Worm (Caenorhabditis elegans): ENCODE data around the gene Y53G8AL.1.

Y53G8AL.1 gene

DNA sequence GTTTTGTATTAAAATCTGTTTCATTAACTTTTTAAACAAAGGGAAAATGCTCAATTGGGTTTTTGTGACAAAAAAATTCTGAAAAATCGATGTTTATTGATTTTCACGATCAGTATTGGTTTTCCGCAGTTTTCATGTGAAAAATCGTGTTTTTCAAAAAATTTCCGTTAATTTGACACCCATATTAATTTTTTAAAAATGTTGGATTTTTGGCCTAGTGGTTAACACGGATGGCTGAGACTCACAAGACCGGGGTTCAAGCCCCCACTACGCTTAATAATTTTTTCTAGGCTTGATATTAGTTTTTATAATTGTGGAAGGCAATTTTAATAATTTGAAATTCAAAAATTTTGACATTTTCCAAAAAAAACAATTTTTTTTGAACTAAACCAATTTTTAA, 42.2 kb upstream of the Y53G8AL.1 start:
- TF ChIP-seq lsy-2 (tag; optimal IDR thresholded peaks at IDR 0.05) (no peak), elt-1 (tag; optimal IDR thresholded peaks at IDR 0.05; ENCODE audit: borderline replicate concordance, insufficient read depth) (no peak), sem-2 (GFP tag; optimal IDR thresholded peaks at IDR 0.05) (no peak), nhr-76 (tag; optimal IDR thresholded peaks at IDR 0.05) (no peak), mep-1 (tag; optimal IDR thresholded peaks at IDR 0.05) (no peak), lin-13 (tag; optimal IDR thresholded peaks at IDR 0.05) (no peak), zip-8 (tag; optimal IDR thresholded peaks at IDR 0.05) (no peak), elt-3 (tag; optimal IDR thresholded peaks at IDR 0.05) (no peak), unc-120 (tag; optimal IDR thresholded peaks at IDR 0.05; ENCODE audit: poor library complexity, severe bottlenecking) (no peak), bed-3 (GFP tag; optimal IDR thresholded peaks at IDR 0.05) (no peak), sptf-1 (tag; optimal IDR thresholded peaks at IDR 0.05) (no peak), ceh-43 (GFP tag; optimal IDR thresholded peaks at IDR 0.05) (no peak), mab-5 (tag; optimal IDR thresholded peaks at IDR 0.05) (no peak), tbx-8 (GFP tag; optimal IDR thresholded peaks at IDR 0.05) (no peak), ztf-11 (tag; optimal IDR thresholded peaks at IDR 0.05) (no peak), M03D4.4 (tag; optimal IDR thresholded peaks at IDR 0.05) (no peak), nhr-2 (tag; optimal IDR thresholded peaks at IDR 0.05) (no peak)

DNA sequence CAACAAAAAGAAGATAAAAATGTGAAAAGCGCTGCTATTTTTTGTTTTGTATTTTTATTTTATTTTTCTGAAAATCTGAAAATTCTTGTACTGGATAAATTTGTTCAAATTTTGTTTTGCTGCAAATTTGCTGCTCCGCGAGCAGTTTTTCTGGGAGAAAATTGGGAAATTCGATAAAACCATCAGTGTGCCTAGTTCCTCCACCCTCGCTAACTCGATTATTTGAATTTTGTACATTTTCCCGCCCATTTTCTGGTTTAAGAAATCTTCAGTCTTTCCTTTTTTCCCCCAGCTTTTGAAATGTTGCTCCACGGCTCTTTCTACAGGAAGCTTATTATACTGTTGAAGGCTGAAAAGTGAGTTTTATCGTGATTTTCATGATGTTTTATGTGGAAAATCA, 41.7 kb upstream of the Y53G8AL.1 start, which contains the start of gene R148.8:
Gene R148.8 (plus strand): TSS at position 301 of the 400 bp plus-strand sequence.
- TF ChIP-seq elt-1 (tag; optimal IDR thresholded peaks at IDR 0.05; ENCODE audit: borderline replicate concordance, insufficient read depth) (no peak), bed-3 (GFP tag; optimal IDR thresholded peaks at IDR 0.05) (no peak), zip-8 (tag; optimal IDR thresholded peaks at IDR 0.05) (no peak), mep-1 (tag; optimal IDR thresholded peaks at IDR 0.05) (no peak)

DNA sequence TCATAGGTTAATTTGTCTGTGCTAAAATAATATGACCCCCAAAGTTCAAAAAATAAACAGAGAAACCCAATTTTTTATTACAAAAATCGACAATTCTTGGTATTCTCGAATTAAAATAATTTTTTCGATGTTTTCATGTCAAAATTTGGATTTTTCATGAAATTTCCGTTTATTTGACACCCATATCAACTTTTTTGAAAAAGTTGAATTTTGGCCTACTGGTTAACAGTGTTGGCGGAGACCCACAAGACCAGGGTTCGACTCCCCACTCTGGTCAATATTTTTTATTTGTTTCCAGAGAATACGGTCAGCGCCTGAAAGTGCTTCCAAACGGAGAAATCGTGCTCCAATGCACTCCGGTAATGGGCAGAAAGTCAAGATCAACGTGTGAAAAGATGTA, 41.2 kb upstream of the Y53G8AL.1 start:
- TF ChIP-seq hlh-1 (tag; optimal IDR thresholded peaks at IDR 0.05) (no peak), zip-8 (tag; optimal IDR thresholded peaks at IDR 0.05) (no peak), tbx-8 (GFP tag; optimal IDR thresholded peaks at IDR 0.05) (no peak), pha-4 (tag; optimal IDR thresholded peaks at IDR 0.05) (no peak)

DNA sequence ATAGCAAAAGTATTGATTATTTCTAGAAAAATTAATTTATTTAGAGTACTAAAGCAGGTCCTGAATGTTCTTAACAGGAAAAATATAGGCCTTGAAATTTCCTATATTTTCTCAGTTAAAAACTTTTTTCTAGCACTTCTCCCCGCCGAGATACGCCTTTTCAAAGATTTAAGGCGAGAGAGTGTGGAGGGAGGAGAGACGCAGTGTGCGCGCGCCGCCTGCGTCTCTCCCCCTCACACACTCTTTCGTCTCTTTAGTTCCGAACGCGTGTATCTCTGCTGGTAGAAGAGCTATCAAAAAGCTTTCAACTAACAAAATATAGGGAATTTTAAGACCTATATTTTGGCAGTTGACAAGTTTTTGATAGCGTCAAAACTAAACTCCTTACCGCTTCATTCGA, 35.0 kb upstream of the Y53G8AL.1 start:
- TF ChIP-seq hlh-1 (tag; optimal IDR thresholded peaks at IDR 0.05) (no peak), zip-8 (tag; optimal IDR thresholded peaks at IDR 0.05) (no peak), unc-62 (GFP tag; optimal IDR thresholded peaks at IDR 0.05) (no peak), tbx-8 (GFP tag; optimal IDR thresholded peaks at IDR 0.05) (no peak), nhr-2 (tag; optimal IDR thresholded peaks at IDR 0.05) (no peak), lin-32 (GFP tag; optimal IDR thresholded peaks at IDR 0.05) (no peak), M03D4.4 (tag; optimal IDR thresholded peaks at IDR 0.05) (no peak), mab-5 (tag; optimal IDR thresholded peaks at IDR 0.05) (no peak), nhr-12 (tag; optimal IDR thresholded peaks at IDR 0.05) (no peak)

DNA sequence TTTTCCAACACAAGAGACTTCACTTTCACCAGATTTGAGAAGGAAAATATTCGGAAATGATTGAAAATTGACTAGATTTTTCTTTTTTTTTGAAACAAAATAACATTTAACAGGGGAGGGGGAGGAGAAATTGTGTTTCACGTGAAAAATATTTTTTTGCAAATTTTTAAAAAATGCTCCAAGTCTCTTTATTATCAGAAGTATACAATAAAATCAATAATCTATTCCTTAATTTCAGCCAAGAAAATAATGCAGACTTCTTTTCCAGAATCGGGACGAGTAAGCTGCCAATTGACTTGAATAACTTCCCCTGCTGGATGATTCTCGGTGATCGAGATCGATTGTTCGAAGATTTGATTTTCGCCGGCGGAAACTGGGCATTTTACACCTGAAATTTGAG, 34.6 kb upstream of the Y53G8AL.1 start, which contains the start of gene R148.7:
Gene R148.7 (minus strand): TSS at position 101 of the 400 bp plus-strand sequence.
- TF ChIP-seq ces-1 (GFP tag; optimal IDR thresholded peaks at IDR 0.05), result no peak
- no peak for TF ChIP-seq nhr-28 (tag; optimal IDR thresholded peaks at IDR 0.05)
- no peak for TF ChIP-seq unc-120 (tag; optimal IDR thresholded peaks at IDR 0.05; ENCODE audit: poor library complexity, severe bottlenecking)
- TF ChIP-seq drap-1 (GFP tag; optimal IDR thresholded peaks at IDR 0.05), result no peak
- no peak for TF ChIP-seq unc-39 (tag; optimal IDR thresholded peaks at IDR 0.05)
- no peak for TF ChIP-seq ceh-39 (tag; optimal IDR thresholded peaks at IDR 0.05)
- TF ChIP-seq elt-1 (tag; optimal IDR thresholded peaks at IDR 0.05; ENCODE audit: borderline replicate concordance, insufficient read depth), result no peak
- TF ChIP-seq mab-5 (tag; optimal IDR thresholded peaks at IDR 0.05), result no peak
- TF ChIP-seq unc-62 (GFP tag; optimal IDR thresholded peaks at IDR 0.05), result no peak
- no peak for TF ChIP-seq ztf-11 (tag; optimal IDR thresholded peaks at IDR 0.05)
- no peak for TF ChIP-seq nhr-237 (tag; optimal IDR thresholded peaks at IDR 0.05)
- TF ChIP-seq ham-2 (GFP tag; optimal IDR thresholded peaks at IDR 0.05), result no peak
- no peak for TF ChIP-seq M03D4.4 (tag; optimal IDR thresholded peaks at IDR 0.05)
- no peak for TF ChIP-seq sem-2 (GFP tag; optimal IDR thresholded peaks at IDR 0.05)
- no peak for TF ChIP-seq nhr-2 (tag; optimal IDR thresholded peaks at IDR 0.05)
- TF ChIP-seq snpc-4 (tag; optimal IDR thresholded peaks at IDR 0.05), result no peak

DNA sequence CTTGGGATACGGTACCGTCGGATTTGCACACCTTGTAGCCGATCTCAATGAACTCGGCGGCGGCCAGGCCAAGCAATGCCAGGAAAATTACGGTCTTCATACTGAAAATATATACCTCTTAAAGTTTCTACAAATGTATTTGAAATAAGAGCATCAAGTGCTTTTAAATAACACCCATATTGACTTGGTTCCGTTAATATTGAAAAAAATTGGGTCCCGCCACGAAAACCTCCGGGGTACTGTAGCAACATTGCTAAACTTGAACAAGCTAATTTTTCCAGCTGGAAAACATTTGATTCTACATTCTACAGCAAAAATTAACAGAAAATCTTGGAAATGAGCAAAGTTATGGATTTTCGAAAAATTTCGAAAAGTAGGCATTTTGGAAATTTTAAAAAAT, 33.5 kb upstream of the Y53G8AL.1 start, which contains the start of gene heh-1:
Gene heh-1 (minus strand): TSS at position 101 of the 400 bp plus-strand sequence.
- no peak for TF ChIP-seq nhr-12 (tag; optimal IDR thresholded peaks at IDR 0.05)
